Worm (Caenorhabditis elegans): ENCODE data around the gene vha-4.

Gene vha-4

DNA sequence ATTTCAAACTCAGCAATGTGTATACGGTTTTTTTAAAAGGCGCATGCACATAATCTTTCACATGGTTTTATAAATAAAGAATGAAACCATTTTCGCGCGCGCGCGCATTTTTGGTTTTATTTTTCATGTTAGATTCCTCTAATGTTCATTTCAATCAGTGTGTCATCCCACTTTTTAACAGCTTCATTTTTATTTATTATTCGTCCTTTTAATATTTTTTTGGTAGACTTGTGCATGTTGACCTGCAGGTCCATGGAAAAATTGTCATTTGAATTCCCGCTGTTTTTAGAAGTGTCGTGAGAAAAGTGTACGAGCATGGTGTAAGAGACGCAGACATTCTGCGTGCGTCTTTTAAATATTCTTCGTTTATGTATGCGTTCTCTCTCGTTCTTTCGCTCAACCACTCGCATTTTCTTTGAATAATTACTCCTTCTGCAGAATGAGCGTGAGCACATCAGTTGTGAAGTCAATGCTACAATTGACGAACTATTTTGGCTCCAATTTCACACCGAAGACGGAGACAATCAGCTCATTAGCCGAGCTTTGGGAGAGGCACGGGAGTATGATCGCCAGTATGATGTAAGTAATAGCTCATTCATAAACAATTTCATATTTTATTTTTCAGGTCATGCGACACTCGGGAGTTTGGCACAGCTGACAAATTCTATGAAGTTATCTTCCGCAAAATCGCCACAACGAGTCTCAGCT is 18.7 kb downstream of the vha-4 start, which contains the start of gene lin-5 (continued):
- TF ChIP-seq lin-39 (tag; optimal IDR thresholded peaks at IDR 0.05) (no peak), C34B4.2 (tag; optimal IDR thresholded peaks at IDR 0.05) (no peak), C16A3.4 (tag; optimal IDR thresholded peaks at IDR 0.05) (no peak), isw-1 (GFP tag; IDR thresholded peaks at IDR 0.05) (no peak), efl-1 (optimal IDR thresholded peaks at IDR 0.05) (peak; percentile 5 to 89), efl-1 (GFP tag; optimal IDR thresholded peaks at IDR 0.05 in 1 of 2) (peak; percentile 87 to 97), nhr-237 (tag; optimal IDR thresholded peaks at IDR 0.05) (no peak), nhr-77 (tag; optimal IDR thresholded peaks at IDR 0.05) (peak; percentile 7), hlh-4 (tag; optimal IDR thresholded peaks at IDR 0.05) (no peak), nhr-11 (tag; optimal IDR thresholded peaks at IDR 0.05) (no peak), nhr-47 (tag; optimal IDR thresholded peaks at IDR 0.05) (peak; percentile 46), ztf-4 (tag; optimal IDR thresholded peaks at IDR 0.05) (no peak), vab-15 (tag; optimal IDR thresholded peaks at IDR 0.05) (no peak), fkh-10 (GFP tag; optimal IDR thresholded peaks at IDR 0.05) (no peak), ceh-8 (GFP tag; optimal IDR thresholded peaks at IDR 0.05) (no peak), dsc-1 (tag; optimal IDR thresholded peaks at IDR 0.05) (no peak), lin-35 (GFP tag; optimal IDR thresholded peaks at IDR 0.05) (peak; percentile 93 to 94), unc-30 (tag; optimal IDR thresholded peaks at IDR 0.05) (no peak), egl-27 (tag; optimal IDR thresholded peaks at IDR 0.05) (no peak), alr-1 (tag; optimal IDR thresholded peaks at IDR 0.05; ENCODE audit: borderline replicate concordance) (peak; percentile 16), irx-1 (tag; optimal IDR thresholded peaks at IDR 0.05) (no peak), unc-98 (GFP tag; IDR thresholded peaks at IDR 0.05) (no peak), mab-9 (GFP tag; IDR thresholded peaks at IDR 0.05) (no peak), nhr-19 (GFP tag; conservative IDR thresholded peaks at IDR 0.05) (0 out of 2 replicates have a peak, but pooled peaks have one; percentile 3), nhr-28 (tag; optimal IDR thresholded peaks at IDR 0.05) (no peak), nhr-85 (tag) (no peak), nhr-76 (tag; optimal IDR thresholded peaks at IDR 0.05) (no peak), unc-130 (tag; optimal IDR thresholded peaks at IDR 0.05) (no peak), blmp-1 (tag; optimal IDR thresholded peaks at IDR 0.05) (peak; percentile 44), aha-1 (tag; optimal IDR thresholded peaks at IDR 0.05) (no peak), pax-3 (tag; optimal IDR thresholded peaks at IDR 0.05) (no peak), unc-62 (GFP tag; optimal IDR thresholded peaks at IDR 0.05) (no peak), snpc-4 (tag; optimal IDR thresholded peaks at IDR 0.05) (no peak)

DNA sequence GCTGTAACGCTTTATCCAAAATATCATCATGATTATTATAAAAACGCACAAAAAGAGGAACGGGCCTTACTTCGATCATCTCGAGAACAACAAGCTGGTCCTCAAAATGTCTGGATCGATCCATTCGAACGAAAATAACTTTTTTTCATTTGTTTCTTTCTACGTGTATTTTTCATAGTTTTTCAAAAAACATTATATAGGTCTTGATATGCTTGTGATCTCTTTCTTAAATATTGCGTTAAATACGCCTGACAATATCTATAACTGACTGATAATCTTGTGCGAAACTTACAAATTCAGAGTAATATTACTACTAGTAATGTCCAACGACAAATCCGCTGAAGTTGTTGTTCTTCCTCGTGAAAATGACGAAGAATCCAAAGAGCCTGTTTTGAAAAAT is 21.0 kb downstream of the vha-4 start, which contains the start of gene sds-22:
Gene sds-22, plus strand, starts transcription at position 301 of the 400 bp plus-strand sequence.
- no peak for TF ChIP-seq unc-30 (tag; optimal IDR thresholded peaks at IDR 0.05)
- TF ChIP-seq nhr-84 (tag; optimal IDR thresholded peaks at IDR 0.05) = no peak
- TF ChIP-seq efl-1 (optimal IDR thresholded peaks at IDR 0.05) = no peak
- peak in 1 of 2 experiments; percentile 83 for TF ChIP-seq efl-1 (GFP tag; optimal IDR thresholded peaks at IDR 0.05 in 1 of 2)
- TF ChIP-seq swsn-7 (tag; optimal IDR thresholded peaks at IDR 0.05) = no peak

DNA sequence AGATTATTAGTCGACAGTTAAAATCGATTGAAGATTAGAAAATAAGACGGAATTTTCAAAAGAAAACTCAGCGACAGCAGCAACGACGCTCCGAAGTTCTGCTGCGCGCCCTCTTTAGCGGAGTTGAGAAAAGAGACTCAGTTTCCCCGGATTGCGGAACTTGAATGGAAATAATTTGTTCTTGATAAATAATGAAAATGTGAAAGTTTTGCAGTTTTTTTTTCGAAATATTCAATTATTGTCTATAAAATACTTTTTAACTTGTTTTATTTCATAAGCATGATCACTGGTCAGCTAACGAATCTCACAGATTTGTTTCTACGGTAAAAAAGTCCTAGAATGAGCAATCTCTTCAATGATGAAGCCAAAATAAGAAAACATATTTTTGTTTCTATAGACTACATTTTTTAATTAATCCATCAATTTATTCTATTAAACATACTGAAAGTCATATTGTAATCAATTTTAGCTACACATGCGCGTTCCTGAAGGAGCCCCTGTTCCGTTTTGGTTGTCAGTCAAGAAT is 21.6 kb downstream of the vha-4 start, which contains the start of the genes cec-3 and T09A5.15:
Gene cec-3, minus strand, starts transcription at position 116 of the 526 bp plus-strand sequence.
Gene T09A5.15, plus strand, starts transcription at position 476 of the 526 bp plus-strand sequence.
- TF ChIP-seq rnt-1 (tag; optimal IDR thresholded peaks at IDR 0.05) = peak; percentile 49
- no peak for TF ChIP-seq nhr-84 (tag; optimal IDR thresholded peaks at IDR 0.05)
- no peak for TF ChIP-seq nhr-76 (tag; optimal IDR thresholded peaks at IDR 0.05)
- TF ChIP-seq mep-1 (tag; optimal IDR thresholded peaks at IDR 0.05) = peak; percentile 48
- TF ChIP-seq dpl-1 (GFP tag; optimal IDR thresholded peaks at IDR 0.05) = peak; percentile 43 to 68 (median 57)
- TF ChIP-seq fkh-8 (tag; optimal IDR thresholded peaks at IDR 0.05) = peak; percentile 51
- no peak for TF ChIP-seq snpc-4 (tag; optimal IDR thresholded peaks at IDR 0.05)
- no peak for TF ChIP-seq nhr-28 (tag; optimal IDR thresholded peaks at IDR 0.05)
- TF ChIP-seq F16B12.6 (tag; optimal IDR thresholded peaks at IDR 0.05) = peak; percentile 18
- TF ChIP-seq unc-62 (GFP tag; optimal IDR thresholded peaks at IDR 0.05) = no peak
- TF ChIP-seq nhr-90 (tag; optimal IDR thresholded peaks at IDR 0.05; ENCODE audit: poor library complexity) = peak; percentile 65
- peak in 1 of 2 experiments; percentile 63 for TF ChIP-seq ztf-11 (tag; optimal IDR thresholded peaks at IDR 0.05)
- TF ChIP-seq nhr-85 (tag) = peak; percentile 40
- peak; percentile 66 for TF ChIP-seq C16A3.4 (tag; optimal IDR thresholded peaks at IDR 0.05)
- TF ChIP-seq hlh-17 (GFP tag; optimal IDR thresholded peaks at IDR 0.05; ENCODE audit: borderline replicate concordance) = no peak
- peak; percentile 40 to 71 for TF ChIP-seq lin-35 (GFP tag; optimal IDR thresholded peaks at IDR 0.05)
- no peak for TF ChIP-seq nhr-11 (tag; optimal IDR thresholded peaks at IDR 0.05)
- no peak for TF ChIP-seq hpl-2 (GFP tag; optimal IDR thresholded peaks at IDR 0.05)
- TF ChIP-seq nhr-47 (tag; optimal IDR thresholded peaks at IDR 0.05) = peak; percentile 73
- peak; percentile 11 for TF ChIP-seq unc-86 (tag; optimal IDR thresholded peaks at IDR 0.05)
- peak; percentile 54 to 83 for TF ChIP-seq lsy-2 (tag; optimal IDR thresholded peaks at IDR 0.05)
- no peak for TF ChIP-seq pqm-1 (tag; optimal IDR thresholded peaks at IDR 0.05)
- TF ChIP-seq lir-3 (tag; optimal IDR thresholded peaks at IDR 0.05; ENCODE audit: poor library complexity) = peak; percentile 55
